Worm (Caenorhabditis elegans) whole organism, young adult: ENCODE data around the gene phf-5.

Experiments used
- C06A6.2 ChIP-seq: fragments of 200-800 bp; sonication (Bioruptor generic); conservative IDR thresholded peaks from 2 replicates; pipeline ENCODE4 v1.3.6; 2022; ENCODE audit warnings: missing genetic modification characterization, missing compliant biosample characterization
- D2030.7 ChIP-seq: fragments of 200-800 bp; sonication (Bioruptor generic); IDR thresholded peaks from 2 replicates; pipeline ENCODE4 v1.3.6; 2022; ENCODE audit warnings: missing genetic modification reagents, missing genetic modification characterization, missing compliant biosample characterization
- F33H1.4 ChIP-seq: fragments of 200-800 bp; sonication (Bioruptor generic); IDR thresholded peaks from 2 replicates; pipeline ENCODE4 v1.3.6; 2022; ENCODE audit warnings: missing genetic modification reagents, missing genetic modification characterization, missing compliant biosample characterization
- F39B2.1 ChIP-seq: fragments of 200-800 bp; sonication (Bioruptor generic); IDR thresholded peaks from 2 replicates; pipeline ENCODE4 v1.3.6; 2022; ENCODE audit warnings: missing genetic modification reagents, missing genetic modification characterization, missing compliant biosample characterization
- F52B5.7 ChIP-seq: sonication (generic microtip); optimal IDR thresholded peaks from 2 replicates; lab custom pipeline; 2016; ENCODE audit warnings: mild to moderate bottlenecking, missing genetic modification characterization, missing compliant biosample characterization
- F55B11.4 ChIP-seq: sonication (generic microtip); optimal IDR thresholded peaks from 2 replicates; lab custom pipeline; 2016; ENCODE audit warnings: missing compliant biosample characterization, missing genetic modification characterization, borderline replicate concordance; ENCODE audit not compliant: insufficient read depth
- Y53G8AR.9 ChIP-seq: fragments of 200-800 bp; sonication (Bioruptor generic); conservative IDR thresholded peaks from 2 replicates; pipeline ENCODE4 v1.3.6; 2022; ENCODE audit warnings: missing genetic modification reagents, missing genetic modification characterization, missing compliant biosample characterization
- akir-1 ChIP-seq: fragments of 200-800 bp; sonication (Bioruptor generic); optimal IDR thresholded peaks from 2 replicates; lab custom pipeline; 2018; ENCODE audit warnings: mild to moderate bottlenecking, missing genetic modification characterization, moderate library complexity, missing compliant biosample characterization
- ama-1 ChIP-seq, 3 experiments: fragments of 150-350 bp in 1 of 3; sonication (generic microtip) in 2 of 3; optimal IDR thresholded peaks; 2 replicates each; lab custom pipeline; 2014 to 2018; ENCODE audit warnings: missing biosample characterization in 2 of 3, missing genetic modification characterization in 2 of 3, missing genetic modification reagents in 2 of 3
- attf-3 ChIP-seq: fragments of 200-800 bp; sonication (Bioruptor generic); conservative IDR thresholded peaks from 2 replicates; pipeline ENCODE4 v1.3.6; 2022; ENCODE audit warnings: missing genetic modification reagents, missing genetic modification characterization, missing compliant biosample characterization
- attf-6 ChIP-seq: fragments of 200-800 bp; sonication (Bioruptor generic); IDR thresholded peaks from 2 replicates; pipeline ENCODE4 v1.3.6; 2022; ENCODE audit warnings: missing genetic modification reagents, missing genetic modification characterization, missing compliant biosample characterization
- ceh-27 ChIP-seq: fragments of 200-800 bp; sonication (Bioruptor generic); optimal IDR thresholded peaks from 2 replicates; lab custom pipeline; 2018; ENCODE audit warnings: mild to moderate bottlenecking, missing genetic modification characterization, moderate library complexity, missing compliant biosample characterization
- ceh-91 ChIP-seq: fragments of 200-800 bp; sonication (Bioruptor generic); IDR thresholded peaks from 2 replicates; pipeline ENCODE4 v1.3.6; 2022; ENCODE audit warnings: missing genetic modification reagents, missing genetic modification characterization, missing compliant biosample characterization
- chd-7 ChIP-seq: sonication (generic microtip); optimal IDR thresholded peaks from 2 replicates; lab custom pipeline; 2016; ENCODE audit warnings: mild to moderate bottlenecking, missing genetic modification characterization, moderate library complexity, missing compliant biosample characterization
- dpl-1 ChIP-seq: fragments of 150-350 bp; optimal IDR thresholded peaks from 2 replicates; lab custom pipeline; 2014; ENCODE audit warnings: missing biosample characterization, missing genetic modification reagents, missing genetic modification characterization
- efl-1 ChIP-seq: fragments of 150-350 bp; optimal IDR thresholded peaks from 2 replicates; lab custom pipeline; 2014; ENCODE audit warnings: missing biosample characterization, missing genetic modification reagents, missing genetic modification characterization
- ets-4 ChIP-seq: fragments of 200-800 bp; sonication (Bioruptor generic); optimal IDR thresholded peaks from 2 replicates; lab custom pipeline; 2018; ENCODE audit warnings: mild to moderate bottlenecking, missing genetic modification characterization, missing compliant biosample characterization
- gei-17 ChIP-seq: fragments of 200-800 bp; sonication (Bioruptor generic); optimal IDR thresholded peaks from 2 replicates; lab custom pipeline; 2018; ENCODE audit warnings: mild to moderate bottlenecking, missing genetic modification characterization, missing compliant biosample characterization
- hmg-1.2 ChIP-seq: fragments of 200-800 bp; sonication (Bioruptor generic); IDR thresholded peaks from 2 replicates; pipeline ENCODE4 v1.3.6; 2022; ENCODE audit warnings: missing genetic modification reagents, missing genetic modification characterization, missing compliant biosample characterization
- hrde-1 ChIP-seq: sonication (generic microtip); optimal IDR thresholded peaks from 2 replicates; lab custom pipeline; 2016; ENCODE audit warnings: missing genetic modification characterization, mild to moderate bottlenecking, missing compliant biosample characterization, moderate library complexity, missing genotype, missing genetic modification reagents, borderline replicate concordance
- let-526 ChIP-seq: fragments of 200-800 bp; sonication (Bioruptor generic); IDR thresholded peaks from 2 replicates; pipeline ENCODE4 v1.3.6; 2022; ENCODE audit warnings: missing genetic modification reagents, missing genetic modification characterization, missing compliant biosample characterization
- lin-35 ChIP-seq, 3 experiments: fragments of 150-350 bp in 2 of 3; sonication (generic microtip) in 1 of 3; optimal IDR thresholded peaks; 2 replicates each; lab custom pipeline; 2014 to 2018; ENCODE audit warnings: missing biosample characterization in 3 of 3, missing genetic modification characterization in 3 of 3, missing genetic modification reagents in 3 of 3
- lin-54 ChIP-seq: fragments of 200-800 bp; sonication (Bioruptor generic); optimal IDR thresholded peaks from 2 replicates; lab custom pipeline; 2018; ENCODE audit warnings: mild to moderate bottlenecking, missing genetic modification characterization, missing compliant biosample characterization
- lsl-1 ChIP-seq: fragments of 200-800 bp; sonication (Bioruptor generic); optimal IDR thresholded peaks from 2 replicates; lab custom pipeline; 2018; ENCODE audit warnings: mild to moderate bottlenecking, missing genetic modification characterization, moderate library complexity, missing compliant biosample characterization
- madf-3 ChIP-seq: fragments of 200-800 bp; sonication (Bioruptor generic); IDR thresholded peaks from 2 replicates; pipeline ENCODE4 v1.3.6; 2022; ENCODE audit warnings: missing genetic modification reagents, missing genetic modification characterization, missing compliant biosample characterization
- madf-6 ChIP-seq: fragments of 200-800 bp; sonication (Bioruptor generic); IDR thresholded peaks from 2 replicates; pipeline ENCODE4 v1.3.6; 2022; ENCODE audit warnings: missing genetic modification reagents, missing genetic modification characterization, missing compliant biosample characterization
- mcd-1 ChIP-seq: fragments of 200-800 bp; sonication (Bioruptor generic); IDR thresholded peaks from 2 replicates; pipeline ENCODE4 v1.3.6; 2022; ENCODE audit warnings: missing genetic modification reagents, missing genetic modification characterization, missing compliant biosample characterization
- nfyb-1 ChIP-seq: fragments of 200-800 bp; sonication (Bioruptor generic); IDR thresholded peaks from 2 replicates; pipeline ENCODE4 v1.3.6; 2022; ENCODE audit warnings: missing genetic modification reagents, missing genetic modification characterization, missing compliant biosample characterization
- nhr-120 ChIP-seq: fragments of 200-800 bp; sonication (Bioruptor generic); IDR thresholded peaks from 2 replicates; pipeline ENCODE4 v1.3.6; 2022; ENCODE audit warnings: missing genetic modification characterization, missing compliant biosample characterization
- nhr-80 ChIP-seq: sonication (generic microtip); optimal IDR thresholded peaks from 2 replicates; lab custom pipeline; 2016; ENCODE audit warnings: missing genetic modification characterization, missing compliant biosample characterization
- pbrm-1 ChIP-seq: fragments of 200-800 bp; sonication (Bioruptor generic); IDR thresholded peaks from 2 replicates; pipeline ENCODE4 v1.3.6; 2022; ENCODE audit warnings: missing genetic modification reagents, missing genetic modification characterization, missing compliant biosample characterization
- rec-8 ChIP-seq, 2 experiments: sonication (generic microtip); optimal IDR thresholded peaks; 2 replicates each; lab custom pipeline; 2016; ENCODE audit warnings: mild to moderate bottlenecking in 2 of 2, missing genetic modification characterization in 2 of 2, missing genetic modification reagents in 2 of 2, missing genotype in 2 of 2, missing biosample characterization in 1 of 2, missing compliant biosample characterization in 1 of 2, moderate library complexity in 1 of 2
- snpc-4 ChIP-seq, 5 experiments: fragments of 150-350 bp in 1 of 5; sonication (generic microtip) in 4 of 5; optimal IDR thresholded peaks; 2 replicates each; lab custom pipeline; 2014 to 2018; ENCODE audit warnings: missing genetic modification characterization in 5 of 5, missing biosample characterization in 3 of 5, antibody characterized with exemption in 2 of 5, mild to moderate bottlenecking in 2 of 5, missing compliant biosample characterization in 2 of 5, missing genotype in 2 of 5, moderate library complexity in 2 of 5, missing genetic modification reagents in 1 of 5
- sptf-2 ChIP-seq: fragments of 200-800 bp; sonication (Bioruptor generic); optimal IDR thresholded peaks from 2 replicates; lab custom pipeline; 2018; ENCODE audit warnings: mild to moderate bottlenecking, missing genetic modification characterization, missing compliant biosample characterization
- tbp1 ChIP-seq: fragments of 200-800 bp; sonication (Bioruptor generic); optimal IDR thresholded peaks from 2 replicates; lab custom pipeline; 2018; ENCODE audit warnings: mild to moderate bottlenecking, missing genetic modification characterization, missing compliant biosample characterization
- tlf-1 ChIP-seq: fragments of 200-800 bp; sonication (Bioruptor generic); optimal IDR thresholded peaks from 2 replicates; lab custom pipeline; 2018; ENCODE audit warnings: mild to moderate bottlenecking, missing genetic modification characterization, missing compliant biosample characterization
- xnd-1 ChIP-seq: sonication (generic microtip); optimal IDR thresholded peaks from 2 replicates; lab custom pipeline; 2016; ENCODE audit warnings: missing genotype, missing genetic modification reagents, missing genetic modification characterization, missing compliant biosample characterization
- ztf-18 ChIP-seq: sonication (generic microtip); optimal IDR thresholded peaks from 2 replicates; lab custom pipeline; 2016; ENCODE audit warnings: missing genotype, mild to moderate bottlenecking, missing genetic modification characterization, missing compliant biosample characterization
- ztf-26 ChIP-seq: sonication (generic microtip); optimal IDR thresholded peaks from 2 replicates; lab custom pipeline; 2017; ENCODE audit warnings: missing genetic modification characterization, missing compliant biosample characterization
- ztf-28 ChIP-seq: fragments of 200-800 bp; sonication (Bioruptor generic); IDR thresholded peaks from 2 replicates; pipeline ENCODE4 v1.3.6; 2022; ENCODE audit warnings: missing genetic modification reagents, missing genetic modification characterization, missing compliant biosample characterization
- ztf-6 ChIP-seq: fragments of 200-800 bp; sonication (Bioruptor generic); IDR thresholded peaks from 2 replicates; pipeline ENCODE4 v1.3.6; 2022; ENCODE audit warnings: missing genetic modification reagents, missing genetic modification characterization, missing compliant biosample characterization

Gene phf-5

ce11 chrIII:2375918-2376317 lies 32.5 kb downstream of the phf-5 start, which contains the start of gene H14E04.2:
Gene H14E04.2 (plus strand): TSS chrIII:2376193.
- no peak for TF ChIP-seq ztf-6 (GFP tag; lab: Robert Waterston, UW)
- TF ChIP-seq C06A6.2 (GFP tag; lab: Robert Waterston, UW): 0 out of 2 replicates have a peak, but pooled peaks have one; percentile 14
- peak; percentile 90 for TF ChIP-seq lin-54 (GFP tag; lab: Kevin White, UChicago)
- TF ChIP-seq Y53G8AR.9 (GFP tag; lab: Robert Waterston, UW): no peak
- TF ChIP-seq nfyb-1 (GFP tag; lab: Robert Waterston, UW): peak; percentile 51; the same call in 1 of the 2 replicates
- no peak; the same call in 1 of the 2 replicates for TF ChIP-seq ceh-91 (GFP tag; lab: Robert Waterston, UW)
- no peak for TF ChIP-seq sptf-2
- peak; percentile 18; the same call in 1 of the 2 replicates for TF ChIP-seq hmg-1.2 (GFP tag; lab: Robert Waterston, UW)
- TF ChIP-seq madf-3: no peak
- TF ChIP-seq rec-8 (tag; optimal IDR thresholded peaks at IDR 0.05; lab: Kevin White, UChicago): no peak
- peak; percentile 78 for TF ChIP-seq dpl-1
- TF ChIP-seq efl-1 (GFP tag; lab: Kevin White, UChicago): peak; percentile 92
- TF ChIP-seq pbrm-1 (GFP tag; lab: Robert Waterston, UW): 0 out of 2 replicates have a peak, but pooled peaks have one; percentile 18
- TF ChIP-seq chd-7: no peak
- peak; percentile 3 for TF ChIP-seq tlf-1 (GFP tag; lab: Kevin White, UChicago)
- TF ChIP-seq attf-3 (GFP tag; lab: Robert Waterston, UW): peak; percentile 97
- peak in 2 of 3 experiments; percentile 49 to 92 for TF ChIP-seq lin-35 (GFP tag; optimal IDR thresholded peaks at IDR 0.05; lab: Kevin White, UChicago)
- TF ChIP-seq ceh-27 (GFP tag; lab: Kevin White, UChicago): peak; percentile 10
- TF ChIP-seq lsl-1: peak; percentile 59
- TF ChIP-seq ztf-28 (GFP tag; lab: Robert Waterston, UW): no peak
- peak; percentile 62 for TF ChIP-seq F33H1.4 (GFP tag; lab: Robert Waterston, UW)
- TF ChIP-seq mcd-1 (GFP tag; lab: Robert Waterston, UW): peak; percentile 76
- no peak for TF ChIP-seq F55B11.4
- peak; percentile 74; the same call in 1 of the 2 replicates for TF ChIP-seq madf-6 (GFP tag; lab: Robert Waterston, UW)
- TF ChIP-seq let-526 (GFP tag; lab: Robert Waterston, UW): no peak
- no peak for TF ChIP-seq hrde-1 (tag; lab: Kevin White, UChicago)
- TF ChIP-seq snpc-4 (GFP tag; optimal IDR thresholded peaks at IDR 0.05; lab: Kevin White, UChicago): no peak
- peak in 1 of 4 experiments; percentile 53 for TF ChIP-seq snpc-4 (tag; optimal IDR thresholded peaks at IDR 0.05; lab: Kevin White, UChicago)
- no peak for TF ChIP-seq tbp1 (GFP tag; lab: Kevin White, UChicago)

- TF ChIP-seq chd-7 (no peak), hrde-1 (tag; lab: Kevin White, UChicago) (no peak)
Observed at ce11 chrIII:2384364-2384763, 41.0 kb downstream of the phf-5 start.

- TF ChIP-seq attf-6 (no peak), ztf-26 (no peak), ets-4 (GFP tag; lab: Kevin White, UChicago) (no peak), D2030.7 (GFP tag; lab: Robert Waterston, UW) (no peak)
- TF ChIP-seq, all 124 proteins: peak for 0
Observed at ce11 chrIII:2386483-2386882, 43.1 kb downstream of the phf-5 start, which contains the start of gene H14E04.3. Gene H14E04.3 (minus strand): TSS chrIII:2386583.

- TF ChIP-seq pbrm-1 (GFP tag; lab: Robert Waterston, UW) (no peak), gei-17 (GFP tag; lab: Kevin White, UChicago) (no peak), nfyb-1 (GFP tag; lab: Robert Waterston, UW) (no peak), ztf-18 (tag; lab: Kevin White, UChicago) (no peak), hrde-1 (tag; lab: Kevin White, UChicago) (no peak), madf-6 (GFP tag; lab: Robert Waterston, UW) (no peak), ama-1 (optimal IDR thresholded peaks at IDR 0.05; lab: Kevin White, UChicago) (no peak), ama-1 (GFP tag; optimal IDR thresholded peaks at IDR 0.05; lab: Kevin White, UChicago) (no peak), F52B5.7 (tag; lab: Kevin White, UChicago) (no peak), akir-1 (no peak), hmg-1.2 (GFP tag; lab: Robert Waterston, UW) (no peak), xnd-1 (tag; lab: Kevin White, UChicago) (no peak), nhr-80 (no peak), nhr-120 (no peak), F39B2.1 (no peak)
Observed at ce11 chrIII:2391704-2392103, 48.3 kb downstream of the phf-5 start.
